Worm (Caenorhabditis elegans) whole organism, dauer: ENCODE measurements around the gene cpsf-2.

ENCODE experiments used
- unc-62 ChIP-seq: sonication (generic microtip); optimal IDR thresholded peaks from 2 replicates; lab custom pipeline; 2017; ENCODE audit warnings: missing biosample characterization, missing genetic modification reagents, missing genetic modification characterization

Gene cpsf-2

DNA sequence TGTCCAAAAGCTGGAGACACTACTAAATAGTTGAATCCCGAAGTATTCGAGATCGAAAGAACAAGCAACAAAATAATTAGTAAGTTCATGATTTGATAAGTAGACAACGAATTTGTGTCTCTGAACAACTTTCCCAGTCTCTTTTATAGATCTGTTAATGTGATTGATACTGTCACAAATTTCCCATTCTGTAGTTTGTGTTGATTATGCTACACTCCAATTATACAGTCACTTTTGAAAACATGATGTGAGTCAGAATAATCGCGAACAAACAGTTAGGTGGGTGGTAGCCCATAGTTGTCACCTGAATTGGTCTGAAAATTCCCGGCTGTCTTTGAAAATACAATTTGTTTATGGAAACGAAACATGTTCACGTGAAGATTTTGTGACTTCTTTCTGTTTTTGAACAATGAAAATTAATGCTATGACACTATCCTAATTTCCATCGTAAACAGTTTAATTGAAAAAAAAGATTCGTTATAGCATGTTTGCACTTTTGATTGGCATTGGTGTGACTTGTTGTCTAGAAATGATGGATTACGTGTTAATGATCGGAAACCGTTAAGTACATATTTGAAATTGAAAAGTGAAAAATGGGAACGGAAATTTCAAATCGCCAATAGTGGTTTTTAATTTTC lies 15.4 kb upstream of the cpsf-2 start, which contains the start of gene ugt-41:
Gene ugt-41 (minus strand): TSS at position 119 of the 638 bp plus-strand sequence.
- no peak for TF ChIP-seq unc-62

DNA sequence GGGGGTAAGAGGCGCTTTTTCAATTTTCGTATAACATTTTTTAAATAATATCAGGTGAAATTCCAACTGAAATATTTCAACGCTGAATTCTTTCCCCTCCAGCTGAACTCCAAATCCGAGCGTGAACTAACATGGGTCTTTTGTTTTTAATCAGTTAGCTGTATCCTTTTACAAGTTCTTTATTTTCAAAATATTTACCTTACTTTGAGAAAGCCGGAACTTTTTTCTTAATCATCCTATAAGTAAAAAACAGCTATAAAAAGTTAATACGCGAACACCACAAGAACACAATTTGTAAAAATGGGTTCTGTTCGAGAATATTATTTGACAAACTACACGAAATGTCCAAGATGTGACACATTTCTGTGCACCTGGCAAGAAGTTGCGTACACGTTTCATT lies 14.8 kb upstream of the cpsf-2 start, which contains the start of gene srh-83:
Gene srh-83 (plus strand): TSS at position 301 of the 400 bp plus-strand sequence.
- no peak for TF ChIP-seq unc-62

DNA sequence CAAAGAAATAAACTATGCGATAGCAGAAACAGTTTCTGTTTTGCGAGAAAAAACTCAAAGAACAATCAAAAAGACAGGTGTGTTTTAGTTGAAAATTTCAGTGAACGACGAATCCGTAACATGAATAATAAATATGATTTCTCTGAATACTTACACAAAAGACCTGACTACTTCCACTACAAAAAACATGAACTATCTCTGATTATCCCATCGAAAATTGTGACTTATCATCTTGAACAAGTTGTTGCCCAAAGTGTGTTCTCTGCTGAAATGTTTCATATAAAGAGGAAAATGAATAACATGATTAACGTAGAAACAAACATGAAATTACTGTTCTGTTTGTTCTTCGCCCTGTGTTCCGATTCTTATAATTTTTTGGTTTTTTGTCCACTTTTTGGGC lies 12.3 kb upstream of the cpsf-2 start, which contains the start of gene ugt-36:
Gene ugt-36 (plus strand): TSS at position 301 of the 400 bp plus-strand sequence.
- TF ChIP-seq unc-62 = no peak

DNA sequence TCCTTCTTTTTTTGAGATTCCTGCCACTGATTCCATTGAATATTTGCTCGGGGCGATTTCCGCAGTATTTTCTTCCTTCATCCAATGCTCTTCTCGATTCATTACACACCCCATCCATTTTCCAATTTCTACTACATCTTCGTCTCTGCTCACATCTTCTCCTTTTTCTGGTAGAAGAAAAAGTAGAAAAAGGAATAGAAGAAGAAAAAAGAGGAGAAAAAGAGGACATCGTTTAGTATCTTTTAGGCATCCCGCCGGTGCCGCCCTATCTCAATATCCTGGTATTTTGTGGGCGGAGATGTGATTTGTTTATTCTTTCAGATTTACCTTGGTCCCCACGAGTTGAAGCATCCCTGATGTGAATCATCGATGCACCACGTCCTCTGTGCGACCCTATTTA lies 3.8 kb upstream of the cpsf-2 start, which contains the start of gene lgc-39:
Gene lgc-39 (plus strand): TSS at position 301 of the 400 bp plus-strand sequence.
- TF ChIP-seq unc-62 = no peak

ce11 chrV:7184549-7184948 lies 5.6 kb downstream of the cpsf-2 start, which contains the start of gene pitr-5:
TSS of gene pitr-5 (plus strand) at chrV:7184849.
- TF ChIP-seq unc-62 = no peak

ce11 chrV:7186599-7186998 lies 7.6 kb downstream of the cpsf-2 start:
- no peak for TF ChIP-seq unc-62

DNA sequence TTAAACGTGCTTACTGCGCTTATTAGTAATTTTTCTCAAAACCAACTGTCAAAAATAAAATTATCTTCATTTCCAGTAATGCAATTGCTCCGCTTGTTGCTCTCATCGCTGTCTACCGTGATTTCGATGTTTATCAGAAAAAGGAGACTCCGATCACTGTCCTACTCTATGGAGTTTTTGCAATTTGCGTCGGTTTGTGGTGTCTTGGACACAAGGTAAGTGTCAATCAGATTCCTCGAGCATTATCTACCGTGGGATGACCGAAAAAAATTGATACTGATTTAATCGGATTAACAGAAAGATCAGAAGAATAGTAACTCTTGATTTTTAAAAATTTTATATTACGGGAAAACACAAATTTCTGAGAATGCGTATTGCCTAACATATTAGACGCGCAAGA lies 8.3 kb downstream of the cpsf-2 start:
- TF ChIP-seq unc-62 = no peak

DNA sequence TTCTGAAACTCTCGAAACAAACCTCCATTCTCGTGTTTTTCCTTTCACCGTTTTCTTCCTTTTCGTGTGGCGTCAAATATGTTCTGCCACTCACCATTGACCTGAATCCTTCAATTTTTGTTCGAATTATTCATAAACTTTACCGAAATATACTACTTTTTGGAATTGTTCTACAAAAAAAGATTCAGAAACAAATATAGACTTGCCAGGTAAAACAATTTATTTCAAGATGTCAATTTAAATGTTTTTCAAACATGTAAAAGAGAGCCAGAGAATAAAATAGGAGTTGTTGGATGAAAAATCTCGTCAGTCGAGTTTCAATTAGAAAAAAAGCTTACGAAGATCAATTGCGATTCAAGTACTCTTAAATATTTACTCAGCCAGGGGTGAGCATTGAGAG lies 14.6 kb downstream of the cpsf-2 start, which contains the start of gene F09G2.8:
Gene F09G2.8 (minus strand): TSS at position 101 of the 400 bp plus-strand sequence.
- TF ChIP-seq unc-62 = no peak

ce11 chrV:7194818-7195217 lies 15.8 kb downstream of the cpsf-2 start:
- TF ChIP-seq unc-62 = no peak

- TF ChIP-seq unc-62 = no peak
Observed at ce11 chrV:7196037-7196436, 17.1 kb downstream of the cpsf-2 start, which contains the start of gene attf-2. TSS of gene attf-2 (minus strand) at chrV:7196137.

- no peak for TF ChIP-seq unc-62
Observed at ce11 chrV:7196498-7196966, 17.6 kb downstream of the cpsf-2 start, which contains the start of gene F09G2.2. TSS of gene F09G2.2 (plus strand) at chrV:7196916.

ce11 chrV:7197036-7197435 lies 18.1 kb downstream of the cpsf-2 start:
- no peak for TF ChIP-seq unc-62

DNA sequence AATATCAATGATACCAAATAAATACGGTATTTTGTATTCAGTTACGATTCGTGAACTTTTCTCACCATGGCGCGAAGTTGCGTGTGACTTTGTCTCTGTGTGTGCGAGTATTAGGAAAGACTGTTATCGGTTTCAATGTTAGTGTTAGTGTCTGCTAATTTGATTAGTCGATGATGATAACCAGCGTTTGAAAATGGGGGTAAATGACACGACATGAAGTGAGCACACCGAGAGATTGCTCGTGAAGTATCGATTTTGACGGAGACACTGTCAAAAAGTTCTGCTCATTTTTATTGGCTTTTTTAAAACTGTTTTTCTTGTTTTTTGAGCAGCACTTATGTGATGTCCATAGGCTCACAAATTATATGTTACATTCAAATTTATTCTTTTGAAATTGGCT lies 19.4 kb downstream of the cpsf-2 start:
- no peak for TF ChIP-seq unc-62

DNA sequence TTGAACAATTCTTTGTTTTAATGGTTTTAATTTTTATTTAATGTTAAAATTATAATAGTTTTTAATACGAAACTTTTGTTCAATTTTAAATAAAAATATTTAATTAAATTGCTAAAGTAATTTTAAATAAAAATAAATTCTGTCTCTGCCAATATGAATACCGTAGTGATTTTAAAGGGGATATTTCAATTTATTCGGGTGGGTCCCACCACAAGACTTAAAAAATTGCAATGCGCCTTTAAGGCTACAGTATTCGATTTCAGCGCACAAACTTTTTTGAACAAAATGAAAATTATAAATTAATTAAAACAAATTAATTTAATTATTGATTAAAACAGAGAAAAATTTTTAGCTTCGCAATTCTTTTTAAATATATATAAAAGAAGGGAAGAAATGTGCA lies 20.1 kb downstream of the cpsf-2 start:
- TF ChIP-seq unc-62 = no peak

DNA sequence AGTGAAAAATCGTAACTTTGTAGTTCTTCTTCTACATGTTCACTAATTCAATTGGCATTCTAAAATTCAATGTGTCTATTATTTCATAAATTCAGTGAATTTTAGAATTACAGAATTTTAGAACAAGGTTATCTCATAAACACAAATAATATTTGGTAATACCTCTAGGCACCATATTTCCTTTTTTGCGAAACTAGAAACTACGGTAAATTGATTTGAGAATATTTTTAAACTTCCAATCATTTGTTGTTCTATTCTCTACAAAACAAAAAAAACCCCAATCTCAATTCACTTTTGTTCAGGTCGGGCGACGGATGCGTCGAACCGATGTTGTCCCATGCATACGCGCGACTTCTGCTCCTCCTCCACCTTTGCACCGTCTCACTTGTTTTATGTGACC lies 21.0 kb downstream of the cpsf-2 start, which contains the start of gene F09G2.1:
Gene F09G2.1 (plus strand): TSS at position 301 of the 400 bp plus-strand sequence.
- TF ChIP-seq unc-62 = no peak

DNA sequence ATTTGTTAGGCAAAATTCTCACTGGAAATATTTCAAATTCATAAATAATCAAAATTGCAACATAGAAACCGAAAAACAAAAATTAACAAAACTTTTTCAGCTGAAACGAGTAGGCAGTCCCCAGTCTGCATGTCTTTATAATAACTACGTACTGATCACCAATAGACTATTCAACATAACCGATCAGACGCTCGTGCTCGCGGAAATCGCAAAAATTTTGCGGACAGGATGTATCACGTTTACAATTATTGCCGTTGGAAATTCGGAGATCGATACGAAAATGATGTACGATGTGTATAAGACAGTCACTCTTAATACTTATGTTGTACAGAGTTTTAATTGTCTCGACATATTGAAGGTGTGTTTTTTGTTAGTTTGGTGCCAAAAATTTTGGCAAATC lies 22.4 kb downstream of the cpsf-2 start:
- TF ChIP-seq unc-62 = no peak

DNA sequence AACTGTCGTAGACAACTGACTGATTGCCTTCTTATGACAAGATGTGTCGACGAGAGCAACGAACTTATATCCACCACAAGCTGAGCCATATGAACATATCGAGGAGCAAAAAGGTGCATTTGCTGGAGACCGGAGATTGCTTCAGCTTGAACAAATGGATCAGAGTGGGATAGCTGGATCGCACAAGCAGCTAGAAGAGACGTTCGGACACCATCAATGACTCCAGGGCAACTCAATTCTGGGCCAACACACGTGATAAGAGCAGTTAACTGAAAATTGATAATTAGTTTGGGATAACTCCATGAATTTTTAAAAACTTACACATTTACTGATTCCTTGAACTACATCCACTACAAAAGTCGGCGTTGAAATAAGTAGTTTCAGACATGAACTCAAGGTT lies 30.0 kb downstream of the cpsf-2 start:
- no peak for TF ChIP-seq unc-62

DNA sequence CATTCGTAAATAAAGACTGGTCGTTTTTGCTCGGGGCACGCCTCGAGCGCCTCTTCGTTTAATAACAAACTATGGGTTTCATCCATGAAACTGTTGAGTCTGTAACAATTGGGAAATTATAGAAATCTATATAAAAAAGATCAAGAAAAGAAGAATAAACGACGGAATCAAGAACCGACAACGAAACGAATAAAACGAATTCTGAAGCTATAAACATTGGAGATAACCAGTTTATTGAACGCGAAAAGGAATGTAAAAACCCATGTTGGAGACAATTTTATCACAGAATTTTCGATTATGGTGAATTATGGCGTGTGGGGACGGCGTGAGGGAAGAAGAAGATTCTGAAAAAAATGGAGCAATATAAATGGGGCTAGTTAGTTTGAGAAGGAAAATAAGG lies 35.8 kb downstream of the cpsf-2 start, which contains the start of gene soap-1:
Gene soap-1 (minus strand): TSS at position 101 of the 400 bp plus-strand sequence.
- TF ChIP-seq unc-62 = no peak
